Fruit fly (Drosophila melanogaster) whole organism, embryonic: Measurements from ENCODE around the gene Grx5.

Experiments
- ATbp ChIP-seq: fragments of 200-800 bp; sonication (Bioruptor generic); optimal IDR thresholded peaks from 2 replicates; lab custom pipeline; 2017; ENCODE audit warnings: missing biosample characterization, mild to moderate bottlenecking, missing genetic modification characterization, missing genetic modification reagents
- Antp ChIP-seq: fragments of 200-800 bp; sonication (Bioruptor generic); optimal IDR thresholded peaks from 3 replicates; lab custom pipeline; 2016; ENCODE audit warnings: missing biosample characterization, missing genetic modification characterization
- BtbVII ChIP-seq: fragments of 200-800 bp; sonication (Bioruptor generic); optimal IDR thresholded peaks from 3 replicates; lab custom pipeline; 2017; ENCODE audit warnings: missing biosample characterization, mild to moderate bottlenecking, missing genetic modification characterization
- CG10209 ChIP-seq: fragments of 200-800 bp; sonication (Bioruptor generic); optimal IDR thresholded peaks from 3 replicates; lab custom pipeline; 2017; ENCODE audit warnings: missing biosample characterization, mild to moderate bottlenecking, missing genetic modification characterization, missing genetic modification reagents
- CG10366 ChIP-seq: fragments of 200-800 bp; sonication (Bioruptor generic); IDR thresholded peaks from 2 replicates; pipeline ENCODE4 v1.3.6; 2022; ENCODE audit warnings: missing biosample characterization, missing genetic modification characterization
- CG11247 ChIP-seq: fragments of 200-800 bp; sonication (Bioruptor generic); IDR thresholded peaks from 2 replicates; pipeline ENCODE4 v1.3.6; 2022; ENCODE audit warnings: missing biosample characterization, missing genetic modification characterization
- CG12071 ChIP-seq: fragments of 200-800 bp; sonication (Bioruptor generic); optimal IDR thresholded peaks from 3 replicates; lab custom pipeline; 2018; ENCODE audit warnings: missing biosample characterization, mild to moderate bottlenecking, missing genetic modification characterization
- CG12391 ChIP-seq: fragments of 200-800 bp; sonication (Bioruptor generic); optimal IDR thresholded peaks from 3 replicates; lab custom pipeline; 2018; ENCODE audit warnings: missing biosample characterization, mild to moderate bottlenecking, missing genetic modification characterization, moderate library complexity
- CG12744 ChIP-seq: fragments of 200-800 bp; sonication (Bioruptor generic); optimal IDR thresholded peaks from 2 replicates; lab custom pipeline; 2016; ENCODE audit warnings: missing biosample characterization, missing genetic modification characterization
- CG12769 ChIP-seq: fragments of 200-800 bp; sonication (Bioruptor generic); optimal IDR thresholded peaks from 2 replicates; lab custom pipeline; 2019; ENCODE audit warnings: missing biosample characterization, mild to moderate bottlenecking, missing genetic modification characterization, moderate library complexity
- CG1647 ChIP-seq: fragments of 200-800 bp; sonication (Bioruptor generic); optimal IDR thresholded peaks from 3 replicates; lab custom pipeline; 2016; ENCODE audit warnings: missing biosample characterization, missing genetic modification characterization
- CG16779 ChIP-seq: fragments of 200-800 bp; sonication (Bioruptor generic); IDR thresholded peaks from 2 replicates; pipeline ENCODE4 v1.3.6; 2022; ENCODE audit warnings: missing biosample characterization, missing genetic modification characterization
- CG16863 ChIP-seq: fragments of 200-800 bp; sonication (Bioruptor generic); optimal IDR thresholded peaks from 3 replicates; lab custom pipeline; 2016; ENCODE audit warnings: missing biosample characterization, missing genetic modification characterization
- CG17802 ChIP-seq: fragments of 200-800 bp; sonication (Bioruptor generic); optimal IDR thresholded peaks from 2 replicates; lab custom pipeline; 2018; ENCODE audit warnings: missing biosample characterization, mild to moderate bottlenecking, missing genetic modification characterization, moderate library complexity
- CG18764 ChIP-seq: fragments of 200-800 bp; sonication (Bioruptor generic); optimal IDR thresholded peaks from 3 replicates; lab custom pipeline; 2016; ENCODE audit warnings: missing biosample characterization, missing genetic modification characterization
- CG31388 ChIP-seq: fragments of 200-800 bp; sonication (Bioruptor generic); optimal IDR thresholded peaks from 2 replicates; lab custom pipeline; 2016; ENCODE audit warnings: missing biosample characterization, missing genetic modification characterization
- CG34422 ChIP-seq: fragments of 200-800 bp; sonication (Bioruptor generic); IDR thresholded peaks from 3 replicates; pipeline ENCODE4 v1.3.6; 2022; ENCODE audit warnings: missing biosample characterization, missing genetic modification characterization
- CG5180 ChIP-seq: fragments of 200-800 bp; sonication (Bioruptor generic); optimal IDR thresholded peaks from 3 replicates; lab custom pipeline; 2017; ENCODE audit warnings: missing biosample characterization, missing genetic modification characterization, mild to moderate bottlenecking, moderate library complexity, missing genetic modification reagents
- CG6689 ChIP-seq: fragments of 200-800 bp; sonication (Bioruptor generic); IDR thresholded peaks from 2 replicates; pipeline ENCODE4 v1.3.6; 2022; ENCODE audit warnings: missing biosample characterization, missing genetic modification characterization
- CG9609 ChIP-seq: fragments of 200-800 bp; sonication (Bioruptor generic); optimal IDR thresholded peaks from 3 replicates; lab custom pipeline; 2016; ENCODE audit warnings: missing biosample characterization, missing genetic modification characterization
- CTCF ChIP-seq: fragments of 200-800 bp; sonication (Bioruptor generic); optimal IDR thresholded peaks from 2 replicates; lab custom pipeline; 2017; ENCODE audit warnings: missing biosample characterization, mild to moderate bottlenecking, missing genetic modification characterization, moderate library complexity
- Chrac-16 ChIP-seq: fragments of 200-800 bp; sonication (Bioruptor generic); optimal IDR thresholded peaks from 3 replicates; lab custom pipeline; 2016; ENCODE audit warnings: missing biosample characterization, missing genetic modification characterization
- D19A ChIP-seq: fragments of 200-800 bp; optimal IDR thresholded peaks from 3 replicates; lab custom pipeline; 2019; ENCODE audit warnings: missing biosample characterization, mild to moderate bottlenecking, missing genetic modification characterization, moderate library complexity
- Dll ChIP-seq: fragments of 200-800 bp; sonication (Bioruptor generic); IDR thresholded peaks from 4 replicates; pipeline ENCODE4 v1.3.6; 2022; ENCODE audit warnings: missing biosample characterization, missing genetic modification characterization; ENCODE audit not compliant: partially characterized antibody
- Drgx ChIP-seq: fragments of 200-800 bp; sonication (Bioruptor generic); IDR thresholded peaks from 2 replicates; pipeline ENCODE4 v1.3.6; 2022; ENCODE audit warnings: missing biosample characterization, missing genetic modification characterization
- Lhr ChIP-seq: fragments of 200-800 bp; sonication (Bioruptor generic); optimal IDR thresholded peaks from 3 replicates; lab custom pipeline; 2017; ENCODE audit warnings: mild to moderate bottlenecking, missing biosample characterization, missing genetic modification reagents, missing genetic modification characterization
- MESR4 ChIP-seq: fragments of 200-800 bp; sonication (Bioruptor generic); optimal IDR thresholded peaks from 2 replicates; lab custom pipeline; 2018; ENCODE audit warnings: missing biosample characterization, mild to moderate bottlenecking, missing genetic modification characterization, moderate library complexity
- Med ChIP-seq: fragments of 200-800 bp; sonication (Bioruptor generic); peaks from one replicate; lab custom pipeline; 2016; ENCODE audit warnings: missing biosample characterization, missing genetic modification characterization, mild to moderate bottlenecking, inconsistent platforms, moderate library complexity
- NC2α ChIP-seq: fragments of 200-800 bp; sonication (Bioruptor generic); optimal IDR thresholded peaks from 2 replicates; lab custom pipeline; 2016; ENCODE audit warnings: missing biosample characterization, missing genetic modification characterization
- Nf-YC ChIP-seq: fragments of 200-800 bp; optimal IDR thresholded peaks from 3 replicates; lab custom pipeline; 2019; ENCODE audit warnings: missing biosample characterization, mild to moderate bottlenecking, missing genetic modification characterization, moderate library complexity
- Opbp ChIP-seq: fragments of 200-800 bp; sonication (Bioruptor generic); IDR thresholded peaks from 3 replicates; pipeline ENCODE4 v1.3.6; 2022; ENCODE audit warnings: missing biosample characterization, missing genetic modification characterization; ENCODE audit not compliant: partially characterized antibody
- Optix ChIP-seq: fragments of 200-800 bp; sonication (Bioruptor generic); IDR thresholded peaks from 3 replicates; pipeline ENCODE4 v1.3.6; 2022; ENCODE audit warnings: missing biosample characterization, missing genetic modification characterization
- Trl ChIP-seq, 3 experiments: fragments of >200 bp in 2 of 3; fragments of 200-800 bp in 1 of 3; sonication (Bioruptor generic) in 1 of 3; optimal IDR thresholded peaks; 2 replicates in 1 of 3; 3 replicates in 2 of 3; lab custom pipeline; 2016 to 2017; ENCODE audit warnings: missing biosample characterization in 1 of 3, missing genetic modification characterization in 1 of 3
- Vsx1 ChIP-seq: fragments of 200-800 bp; sonication (Bioruptor generic); optimal IDR thresholded peaks from 2 replicates; lab custom pipeline; 2017; ENCODE audit warnings: missing biosample characterization, mild to moderate bottlenecking, missing genetic modification characterization, missing genetic modification reagents
- chinmo ChIP-seq: fragments of 200-800 bp; sonication (Bioruptor generic); IDR thresholded peaks from 4 replicates; pipeline ENCODE4 v1.3.6; 2022; ENCODE audit warnings: missing biosample characterization, missing genetic modification characterization; ENCODE audit not compliant: partially characterized antibody
- dati ChIP-seq: fragments of 200-800 bp; sonication (Bioruptor generic); IDR thresholded peaks from 2 replicates; pipeline ENCODE4 v1.3.6; 2022; ENCODE audit warnings: missing biosample characterization, missing genetic modification characterization
- eve ChIP-seq, 2 experiments: fragments of >200 bp; optimal IDR thresholded peaks; 2 replicates each; lab custom pipeline; 2017; ENCODE audit warnings: missing biosample characterization in 2 of 2, missing genetic modification characterization in 2 of 2
- fd3F ChIP-seq: fragments of 200-800 bp; sonication (Bioruptor generic); optimal IDR thresholded peaks from 2 replicates; lab custom pipeline; 2018; ENCODE audit warnings: missing biosample characterization, mild to moderate bottlenecking, missing genetic modification characterization, moderate library complexity
- mld ChIP-seq: fragments of 200-800 bp; sonication (Bioruptor generic); IDR thresholded peaks from 3 replicates; pipeline ENCODE4 v1.3.6; 2022; ENCODE audit warnings: missing biosample characterization, missing genetic modification characterization; ENCODE audit not compliant: partially characterized antibody
- pfk ChIP-seq: fragments of 200-800 bp; sonication (Bioruptor generic); optimal IDR thresholded peaks from 2 replicates; lab custom pipeline; 2018; ENCODE audit warnings: missing biosample characterization, mild to moderate bottlenecking, missing genetic modification characterization, moderate library complexity
- sens ChIP-seq: fragments of 200-800 bp; sonication (Bioruptor generic); peaks from one replicate; lab custom pipeline; 2016; ENCODE audit warnings: missing biosample characterization, missing genetic modification characterization
- sima ChIP-seq: fragments of 200-800 bp; sonication (Bioruptor generic); optimal IDR thresholded peaks from 2 replicates; lab custom pipeline; 2016; ENCODE audit warnings: missing biosample characterization, missing genetic modification characterization
- sna ChIP-seq: fragments of 200-800 bp; sonication (Bioruptor generic); IDR thresholded peaks from 2 replicates; pipeline ENCODE4 v1.3.6; 2022; ENCODE audit warnings: missing biosample characterization, missing genetic modification characterization; ENCODE audit not compliant: partially characterized antibody
- sqz ChIP-seq: fragments of 200-800 bp; sonication (Bioruptor generic); optimal IDR thresholded peaks from 3 replicates; lab custom pipeline; 2018; ENCODE audit warnings: missing biosample characterization, mild to moderate bottlenecking, missing genetic modification characterization
- tin ChIP-seq: fragments of 200-800 bp; sonication (Bioruptor generic); optimal IDR thresholded peaks from 3 replicates; lab custom pipeline; 2016; ENCODE audit warnings: missing biosample characterization, missing genetic modification characterization
- vvl ChIP-seq: fragments of 200-800 bp; sonication (Bioruptor generic); IDR thresholded peaks from 2 replicates; pipeline ENCODE4 v1.3.6; 2022; ENCODE audit warnings: missing biosample characterization, missing genetic modification characterization
- wek ChIP-seq: fragments of 200-800 bp; sonication (Bioruptor generic); optimal IDR thresholded peaks from 3 replicates; lab custom pipeline; 2018; ENCODE audit warnings: missing biosample characterization, mild to moderate bottlenecking, missing genetic modification characterization, moderate library complexity

Gene Grx5

DNA sequence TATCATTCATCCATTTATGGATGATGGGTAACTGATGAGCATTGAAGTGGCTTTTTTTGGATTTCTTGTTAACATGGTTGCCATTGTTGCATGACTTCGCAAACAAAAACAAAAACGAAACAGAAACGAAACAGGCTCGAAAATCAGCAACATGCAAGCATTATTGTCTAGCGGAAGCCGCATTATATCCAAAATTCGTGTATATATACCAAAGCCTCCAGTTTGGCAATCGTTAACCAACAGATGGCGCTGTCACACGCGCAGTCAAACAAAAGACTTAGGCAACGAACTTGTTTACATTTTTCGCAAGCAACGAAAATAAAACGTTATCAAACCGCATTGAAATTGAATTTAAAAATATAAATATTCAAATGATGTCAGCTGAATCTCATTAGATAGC is 40.9 kb upstream of the Grx5 start:
- TF ChIP-seq ATbp (GFP tag; lab: Kevin White, UChicago) (no peak), vvl (GFP tag; lab: Robert Waterston, UW) (peak; percentile 53; the same call in 1 of the 2 replicates), CTCF (GFP tag; lab: Kevin White, UChicago) (peak; percentile 86), CG11247 (peak; percentile 65)

DNA sequence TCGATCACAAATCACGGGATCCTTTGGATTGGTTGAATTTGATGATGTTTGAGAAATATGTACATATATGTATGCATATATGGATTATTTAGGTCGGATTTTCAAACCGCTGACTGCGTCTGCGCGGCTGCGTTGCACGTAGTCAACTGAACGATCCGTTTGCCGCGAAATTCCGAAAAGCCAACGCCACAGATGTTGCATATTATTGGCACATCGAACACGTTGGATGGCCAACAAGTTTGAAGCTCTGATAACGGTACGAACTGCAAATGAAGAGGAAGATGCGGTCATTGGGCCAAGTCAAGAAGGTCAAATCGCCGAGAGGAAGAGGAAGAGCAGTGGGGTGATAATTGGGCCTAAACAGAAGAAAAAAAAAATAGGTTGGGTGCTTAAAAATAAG is 33.0 kb upstream of the Grx5 start, which contains the start of gene CG9518:
Gene CG9518 (minus strand): TSS at position 154 of the 400 bp plus-strand sequence.
- TF ChIP-seq chinmo (GFP tag; lab: Robert Waterston, UW) (0 out of 4 replicates have a peak, but pooled peaks have one; percentile 29), sens (GFP tag; lab: Kevin White, UChicago) (peak; percentile 25), CG5180 (GFP tag; lab: Kevin White, UChicago) (peak; percentile 97), CG10366 (GFP tag; lab: Robert Waterston, UW) (no peak)

DNA sequence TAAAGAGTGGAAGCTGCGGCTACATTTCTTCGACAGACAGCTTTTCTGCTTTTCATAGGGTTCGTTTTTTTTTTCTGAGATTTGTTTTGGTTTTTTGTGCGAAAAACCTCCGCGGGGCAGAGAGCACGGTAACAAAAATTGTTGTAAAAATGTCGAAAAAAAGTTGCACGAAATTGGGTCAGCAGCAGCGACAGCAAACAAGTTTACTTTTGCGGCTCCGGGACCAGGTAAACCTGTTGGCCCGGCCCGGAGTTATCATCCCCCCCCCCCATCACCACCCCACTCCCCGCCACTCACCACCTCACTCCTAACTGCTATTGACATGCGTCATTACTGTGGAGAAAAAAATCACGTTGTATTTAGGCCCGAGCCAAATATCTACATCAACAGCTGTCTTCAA is 30.4 kb upstream of the Grx5 start:
- 0 out of 4 replicates have a peak, but pooled peaks have one; percentile 17 for TF ChIP-seq chinmo (GFP tag; lab: Robert Waterston, UW)
- no peak for TF ChIP-seq CG18764 (GFP tag; lab: Kevin White, UChicago)
- TF ChIP-seq CG16863 (GFP tag; lab: Kevin White, UChicago), result no peak
- no peak for TF ChIP-seq CG9609 (GFP tag; lab: Kevin White, UChicago)
- no peak for TF ChIP-seq CG1647
- no peak for TF ChIP-seq CG17802 (tag; lab: Kevin White, UChicago)
- no peak for TF ChIP-seq Opbp
- no peak for TF ChIP-seq Nf-YC
- no peak for TF ChIP-seq fd3F (GFP tag; lab: Kevin White, UChicago)
- TF ChIP-seq Med, result no peak
- TF ChIP-seq NC2α (GFP tag; lab: Kevin White, UChicago), result no peak
- TF ChIP-seq tin (GFP tag; lab: Kevin White, UChicago), result no peak
- no peak for TF ChIP-seq CG34422 (GFP tag; lab: Robert Waterston, UW)
- no peak for TF ChIP-seq D19A (tag; lab: Kevin White, UChicago)
- TF ChIP-seq MESR4 (GFP tag; lab: Kevin White, UChicago), result no peak
- TF ChIP-seq BtbVII (GFP tag; lab: Kevin White, UChicago), result no peak
- no peak for TF ChIP-seq CG6689 (GFP tag; lab: Robert Waterston, UW)
- TF ChIP-seq CG12071 (GFP tag; lab: Kevin White, UChicago), result no peak
- no peak for TF ChIP-seq CG12744 (GFP tag; lab: Kevin White, UChicago)
- no peak for TF ChIP-seq sna (GFP tag; lab: Robert Waterston, UW)
- no peak for TF ChIP-seq Drgx (GFP tag; lab: Robert Waterston, UW)
- no peak for TF ChIP-seq CG12391 (tag; lab: Kevin White, UChicago)
- TF ChIP-seq Antp (GFP tag; lab: Kevin White, UChicago), result no peak
- TF ChIP-seq CG31388 (GFP tag; lab: Kevin White, UChicago), result no peak
- no peak for TF ChIP-seq dati (GFP tag; lab: Robert Waterston, UW)
- TF ChIP-seq Dll (GFP tag; lab: Robert Waterston, UW), result no peak
- no peak for TF ChIP-seq eve (GFP tag; optimal IDR thresholded peaks at IDR 0.05; lab: Kevin White, UChicago)
- peak; percentile 64 for TF ChIP-seq CG12769 (tag; lab: Kevin White, UChicago)
- TF ChIP-seq Lhr, result no peak
- no peak for TF ChIP-seq CG10209
- peak; percentile 53 for TF ChIP-seq sqz (GFP tag; lab: Kevin White, UChicago)
- TF ChIP-seq pfk, result no peak
- no peak for TF ChIP-seq Trl (optimal IDR thresholded peaks at IDR 0.05; lab: Kevin White, UChicago)
- TF ChIP-seq Trl (GFP tag; optimal IDR thresholded peaks at IDR 0.05; lab: Kevin White, UChicago), result no peak
- no peak for TF ChIP-seq wek (GFP tag; lab: Kevin White, UChicago)
- no peak for TF ChIP-seq sima (GFP tag; lab: Kevin White, UChicago)
- no peak for TF ChIP-seq Chrac-16 (GFP tag; lab: Kevin White, UChicago)
- peak; percentile 34 for TF ChIP-seq CG5180 (GFP tag; lab: Kevin White, UChicago)
- TF ChIP-seq Vsx1 (GFP tag; lab: Kevin White, UChicago), result no peak
- no peak for TF ChIP-seq Optix (GFP tag; lab: Robert Waterston, UW)
- no peak for TF ChIP-seq CG16779 (GFP tag; lab: Robert Waterston, UW)
- no peak for TF ChIP-seq mld (GFP tag; lab: Robert Waterston, UW)
